Worm (Caenorhabditis elegans): Measurements from ENCODE around the gene F57C2.5.

Gene F57C2.5

ce11 chrII:14494014-14494413 lies 34.0 kb downstream of the F57C2.5 start:
- TF ChIP-seq Y56A3A.18 (GFP tag; IDR thresholded peaks at IDR 0.05), result no peak
- no peak for TF ChIP-seq repo-1 (tag; optimal IDR thresholded peaks at IDR 0.05)
- TF ChIP-seq ceh-79 (tag; optimal IDR thresholded peaks at IDR 0.05), result no peak
- peak; percentile 57; the same call in 1 of the 2 replicates for TF ChIP-seq lin-26 (GFP tag; IDR thresholded peaks at IDR 0.05)
- TF ChIP-seq F57C9.4 (tag; optimal IDR thresholded peaks at IDR 0.05), result no peak
- no peak for TF ChIP-seq mel-28 (tag; optimal IDR thresholded peaks at IDR 0.05; ENCODE audit: borderline replicate concordance)
- no peak for TF ChIP-seq unc-62 (GFP tag; optimal IDR thresholded peaks at IDR 0.05)
- TF ChIP-seq ceh-100 (GFP tag; IDR thresholded peaks at IDR 0.05), result no peak
- no peak for TF ChIP-seq nhr-179 (tag; optimal IDR thresholded peaks at IDR 0.05)
- no peak for TF ChIP-seq attf-6 (GFP tag; IDR thresholded peaks at IDR 0.05)
- no peak for TF ChIP-seq F23B12.7 (tag; optimal IDR thresholded peaks at IDR 0.05; ENCODE audit: insufficient read depth)
- TF ChIP-seq nfya-1 (tag; optimal IDR thresholded peaks at IDR 0.05; ENCODE audit: borderline replicate concordance, insufficient read depth), result no peak
- TF ChIP-seq ztf-22 (GFP tag; optimal IDR thresholded peaks at IDR 0.05), result no peak
- TF ChIP-seq egl-18 (GFP tag; IDR thresholded peaks at IDR 0.05), result no peak
- TF ChIP-seq chd-7 (tag; optimal IDR thresholded peaks at IDR 0.05), result peak; percentile 18
- no peak for TF ChIP-seq ceh-91 (GFP tag; IDR thresholded peaks at IDR 0.05)
- no peak for TF ChIP-seq B0035.1 (tag; optimal IDR thresholded peaks at IDR 0.05)
- TF ChIP-seq ztf-3 (GFP tag; optimal IDR thresholded peaks at IDR 0.05), result no peak
- TF ChIP-seq ztf-6 (GFP tag; IDR thresholded peaks at IDR 0.05), result no peak
- TF ChIP-seq somi-1 (GFP tag; optimal IDR thresholded peaks at IDR 0.05), result no peak
- no peak for TF ChIP-seq dpff-1 (tag; optimal IDR thresholded peaks at IDR 0.05)
- TF ChIP-seq ekl-4 (GFP tag; IDR thresholded peaks at IDR 0.05), result 0 out of 2 replicates have a peak, but pooled peaks have one; percentile 11
- TF ChIP-seq K12H6.12 (tag; optimal IDR thresholded peaks at IDR 0.05), result no peak
- no peak for TF ChIP-seq ets-4 (GFP tag; optimal IDR thresholded peaks at IDR 0.05)
- no peak for TF ChIP-seq rec-8 (tag; optimal IDR thresholded peaks at IDR 0.05)
- TF ChIP-seq mcd-1 (GFP tag; IDR thresholded peaks at IDR 0.05), result 0 out of 2 replicates have a peak, but pooled peaks have one; percentile 12
- no peak for TF ChIP-seq dpl-1 (GFP tag; optimal IDR thresholded peaks at IDR 0.05)
- TF ChIP-seq zfh-2 (GFP tag; conservative IDR thresholded peaks at IDR 0.05), result peak; percentile 52; the same call in 1 of the 2 replicates
- TF ChIP-seq nhr-90 (tag; optimal IDR thresholded peaks at IDR 0.05), result no peak
- peak; percentile 31 for TF ChIP-seq ama-1 (optimal IDR thresholded peaks at IDR 0.05)
- no peak for TF ChIP-seq ama-1 (GFP tag; optimal IDR thresholded peaks at IDR 0.05)
- no peak for TF ChIP-seq ZK185.1 (tag; optimal IDR thresholded peaks at IDR 0.05; ENCODE audit: poor library complexity, severe bottlenecking)
- no peak for TF ChIP-seq gei-17 (GFP tag; optimal IDR thresholded peaks at IDR 0.05)
- no peak for TF ChIP-seq Y95B8A.8 (GFP tag; IDR thresholded peaks at IDR 0.05)
- TF ChIP-seq T26A5.8 (tag; optimal IDR thresholded peaks at IDR 0.05), result no peak
- TF ChIP-seq snpc-1.3 (tag; optimal IDR thresholded peaks at IDR 0.05; ENCODE audit: insufficient read depth), result no peak
- no peak for TF ChIP-seq unc-130 (GFP tag; optimal IDR thresholded peaks at IDR 0.05)
- TF ChIP-seq hrde-1 (tag; optimal IDR thresholded peaks at IDR 0.05; ENCODE audit: borderline replicate concordance), result no peak
- TF ChIP-seq madf-6 (GFP tag; IDR thresholded peaks at IDR 0.05), result no peak
- TF ChIP-seq let-526 (GFP tag; IDR thresholded peaks at IDR 0.05), result no peak
- TF ChIP-seq nfyb-1 (GFP tag; IDR thresholded peaks at IDR 0.05), result 0 out of 2 replicates have a peak, but pooled peaks have one; percentile 39
- no peak for TF ChIP-seq attf-3 (GFP tag; conservative IDR thresholded peaks at IDR 0.05)
- TF ChIP-seq nhr-80 (tag; optimal IDR thresholded peaks at IDR 0.05), result no peak
- no peak for TF ChIP-seq lin-35 (GFP tag; optimal IDR thresholded peaks at IDR 0.05)

Data from whole organism, young adult.